Worm (Caenorhabditis elegans): ENCODE data around the gene pis-1.
"Not testable (repeated sequence)": the region's sequence is repeated elsewhere in the genome, so short reads cannot be mapped to it uniquely, and the experiment has no call there.

pis-1 gene

DNA sequence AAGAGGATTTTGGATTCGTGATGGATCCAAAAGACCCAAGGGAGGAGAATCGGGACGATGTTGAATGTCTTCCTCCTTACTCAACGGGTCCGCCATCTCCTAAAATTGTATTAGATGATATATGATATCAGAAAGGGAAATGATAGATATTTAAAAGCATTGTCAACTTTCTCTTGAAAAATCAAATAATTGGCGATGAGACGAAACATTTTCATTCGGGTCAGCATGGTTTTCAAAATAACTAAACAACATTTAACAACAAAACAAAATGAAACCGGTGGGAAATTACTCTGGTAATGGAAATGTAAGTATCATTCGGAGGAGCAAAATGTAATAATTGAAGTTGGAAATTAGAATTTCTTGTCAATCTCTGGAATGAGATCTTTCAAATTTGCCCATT lies at the start of gene pis-1:
Gene pis-1, minus strand, starts transcription at position 101 of the 400 bp plus-strand sequence.
- TF ChIP-seq T22C8.4 (GFP tag; IDR thresholded peaks at IDR 0.05) (no peak), tab-1 (GFP tag; IDR thresholded peaks at IDR 0.05) (no peak), med-1 (GFP tag; optimal IDR thresholded peaks at IDR 0.05; ENCODE audit: insufficient read depth) (no peak), cog-1 (tag; optimal IDR thresholded peaks at IDR 0.05) (no peak), klf-2 (GFP tag; conservative IDR thresholded peaks at IDR 0.05) (no peak), ztf-29 (GFP tag; IDR thresholded peaks at IDR 0.05) (no peak), ztf-23 (GFP tag; IDR thresholded peaks at IDR 0.05) (no peak), flt-1 (GFP tag; IDR thresholded peaks at IDR 0.05) (no peak), ref-1 (GFP tag; conservative IDR thresholded peaks at IDR 0.05) (no peak)

DNA sequence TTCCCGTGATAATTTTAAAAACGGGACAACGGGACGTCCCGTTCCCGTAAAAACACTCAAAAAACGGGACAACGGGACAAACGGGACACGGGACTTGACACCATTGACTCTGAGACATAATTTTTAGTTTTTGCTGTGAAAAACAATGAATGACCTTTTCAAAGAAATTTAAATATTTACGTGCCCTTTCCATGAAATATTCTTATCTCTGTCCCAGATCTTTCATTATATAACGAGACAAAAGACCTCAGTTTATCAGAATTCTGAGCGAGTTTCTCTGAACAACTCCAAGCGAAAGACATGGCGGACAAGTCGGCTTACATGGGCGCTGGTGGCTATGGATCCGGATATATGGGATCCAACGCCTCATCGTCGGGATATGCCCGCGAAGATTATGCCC lies 47.4 kb upstream of the pis-1 start, which contains the start of gene nspd-2:
Gene nspd-2, plus strand, starts transcription at position 301 of the 400 bp plus-strand sequence.
- no peak for TF ChIP-seq ztf-29 (GFP tag; IDR thresholded peaks at IDR 0.05)
- no peak for TF ChIP-seq ref-1 (GFP tag; conservative IDR thresholded peaks at IDR 0.05)
- no peak for TF ChIP-seq klf-2 (GFP tag; conservative IDR thresholded peaks at IDR 0.05)

DNA sequence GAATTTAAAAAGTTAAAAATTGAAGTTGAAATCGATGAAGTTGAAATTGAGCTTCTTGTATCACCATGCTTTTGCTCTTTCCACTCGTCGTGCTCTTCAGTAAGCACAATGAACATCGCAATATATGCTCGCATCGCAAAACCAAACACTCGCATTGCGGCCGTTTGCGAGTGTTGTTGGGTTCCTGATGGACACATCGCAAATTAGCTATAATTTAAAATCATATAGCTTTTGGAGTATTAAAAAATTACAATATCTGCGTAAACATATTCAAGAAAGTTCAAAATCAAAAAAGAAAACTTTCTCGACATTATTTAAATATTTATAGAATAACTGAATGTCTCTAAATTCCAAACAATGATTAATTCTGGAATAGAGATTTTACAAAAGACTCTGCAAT lies 45.7 kb upstream of the pis-1 start, which contains the start of gene K07F5.17:
Gene K07F5.17, plus strand, starts transcription at position 301 of the 400 bp plus-strand sequence.
- TF ChIP-seq T22C8.4 (GFP tag; IDR thresholded peaks at IDR 0.05) (no peak), ztf-29 (GFP tag; IDR thresholded peaks at IDR 0.05) (no peak), flt-1 (GFP tag; IDR thresholded peaks at IDR 0.05) (no peak), klf-2 (GFP tag; conservative IDR thresholded peaks at IDR 0.05) (no peak), med-1 (GFP tag; optimal IDR thresholded peaks at IDR 0.05; ENCODE audit: insufficient read depth) (no peak), ztf-23 (GFP tag; IDR thresholded peaks at IDR 0.05) (no peak)

DNA sequence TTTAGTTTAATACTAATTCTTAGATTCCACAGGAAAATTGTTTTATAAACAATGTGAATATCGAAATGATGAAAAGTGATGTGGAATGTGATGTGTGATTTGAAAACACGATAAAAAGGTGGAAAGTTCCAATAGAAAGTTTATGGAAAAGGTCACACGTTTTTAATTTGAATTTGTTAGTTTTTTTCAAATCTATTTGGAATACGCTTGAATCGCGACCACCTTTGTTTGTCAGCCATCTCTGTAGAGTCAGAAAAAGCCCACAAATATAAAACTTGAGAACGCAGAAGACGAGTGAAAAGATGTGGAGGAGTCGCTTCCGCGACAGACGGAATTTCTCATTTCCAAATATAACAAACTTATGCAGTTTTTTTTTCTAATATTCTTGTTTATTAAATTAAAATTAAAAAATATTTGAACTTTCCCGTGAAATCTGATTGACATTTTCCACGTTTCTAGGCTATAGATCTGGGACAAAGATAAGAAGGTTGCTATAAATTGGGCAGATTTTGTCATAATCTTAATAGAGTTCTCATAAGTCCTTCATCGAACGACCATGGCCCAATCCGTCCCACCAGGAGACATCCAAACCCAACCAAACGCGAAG lies 44.7 kb upstream of the pis-1 start, which contains the start of the genes kin-24 and msp-56:
Gene kin-24, minus strand, starts transcription at position 101 of the 607 bp plus-strand sequence.
Gene msp-56, plus strand, starts transcription at position 557 of the 607 bp plus-strand sequence.
- TF ChIP-seq klf-2 (GFP tag; conservative IDR thresholded peaks at IDR 0.05) = no peak
- TF ChIP-seq cog-1 (tag; optimal IDR thresholded peaks at IDR 0.05) = no peak
- no peak for TF ChIP-seq flt-1 (GFP tag; IDR thresholded peaks at IDR 0.05)

DNA sequence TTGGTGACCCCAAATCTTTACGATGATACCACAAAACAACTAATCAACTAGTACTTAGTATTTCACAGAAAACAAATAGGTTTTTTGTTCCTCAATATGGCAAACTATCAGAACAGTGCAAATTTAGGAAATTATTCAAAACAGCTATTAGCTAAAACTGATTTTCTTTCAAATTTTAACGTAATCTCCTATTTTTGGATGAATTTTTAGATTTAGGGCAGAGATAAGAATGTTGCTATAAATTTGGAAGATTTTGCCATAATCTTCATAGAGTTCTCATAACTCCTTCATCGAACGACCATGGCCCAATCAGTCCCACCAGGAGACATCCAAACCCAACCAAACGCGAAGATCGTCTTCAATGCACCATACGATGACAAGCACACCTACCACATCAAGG lies 41.0 kb upstream of the pis-1 start, which contains the start of gene msp-10:
Gene msp-10, plus strand, starts transcription at position 301 of the 400 bp plus-strand sequence.
- not testable (repeated sequence) for TF ChIP-seq ref-1 (GFP tag; conservative IDR thresholded peaks at IDR 0.05); flt-1 (GFP tag; IDR thresholded peaks at IDR 0.05); T22C8.4 (GFP tag; IDR thresholded peaks at IDR 0.05)

DNA sequence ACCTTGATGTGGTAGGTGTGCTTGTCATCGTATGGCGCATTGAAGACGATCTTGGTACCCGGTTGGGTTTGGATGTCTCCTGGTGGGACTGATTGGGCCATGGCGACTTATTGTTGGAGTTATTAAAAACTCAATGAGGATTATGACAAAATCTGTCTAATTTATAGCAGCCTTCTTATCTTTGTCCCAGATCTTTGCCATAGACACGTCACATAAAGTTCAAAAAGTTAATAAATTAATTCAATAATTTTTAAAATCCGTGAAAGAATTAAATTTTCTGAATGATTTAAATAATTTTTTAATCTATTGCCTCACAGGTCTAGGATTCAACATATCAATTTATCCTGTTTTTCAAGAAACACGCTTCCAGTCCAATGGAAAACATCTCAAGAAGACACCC lies 39.9 kb upstream of the pis-1 start, which contains the start of gene msp-81:
Gene msp-81, minus strand, starts transcription at position 101 of the 400 bp plus-strand sequence.
- TF ChIP-seq ref-1 (GFP tag; conservative IDR thresholded peaks at IDR 0.05) = no peak
- TF ChIP-seq klf-2 (GFP tag; conservative IDR thresholded peaks at IDR 0.05) = no peak
- no peak for TF ChIP-seq T22C8.4 (GFP tag; IDR thresholded peaks at IDR 0.05)
- TF ChIP-seq med-1 (GFP tag; optimal IDR thresholded peaks at IDR 0.05; ENCODE audit: insufficient read depth) = no peak
- no peak for TF ChIP-seq ztf-29 (GFP tag; IDR thresholded peaks at IDR 0.05)
- TF ChIP-seq tab-1 (GFP tag; IDR thresholded peaks at IDR 0.05) = no peak
- no peak for TF ChIP-seq flt-1 (GFP tag; IDR thresholded peaks at IDR 0.05)
- TF ChIP-seq ztf-23 (GFP tag; IDR thresholded peaks at IDR 0.05) = no peak
- no peak for TF ChIP-seq cog-1 (tag; optimal IDR thresholded peaks at IDR 0.05)

DNA sequence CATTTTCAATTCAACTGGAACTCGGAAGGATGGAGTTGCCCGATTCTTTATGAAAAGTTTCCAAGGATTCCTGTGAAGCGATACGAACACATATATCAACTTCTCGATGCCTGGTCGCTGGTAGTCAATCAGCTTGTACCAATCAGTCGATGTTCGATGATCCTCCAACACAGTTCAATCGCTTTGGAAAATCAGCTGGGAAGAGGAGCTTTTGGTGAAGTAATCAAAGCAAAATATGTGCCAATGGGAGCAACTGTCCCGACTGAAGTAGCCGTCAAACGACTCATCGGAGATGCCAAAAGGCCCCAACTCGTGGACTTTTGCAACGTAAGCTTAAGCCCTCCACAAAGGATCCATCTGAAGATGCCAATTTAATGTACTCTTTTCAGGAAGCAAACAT lies 36.9 kb upstream of the pis-1 start:
- TF ChIP-seq ref-1 (GFP tag; conservative IDR thresholded peaks at IDR 0.05) (no peak), tab-1 (GFP tag; IDR thresholded peaks at IDR 0.05) (no peak), klf-2 (GFP tag; conservative IDR thresholded peaks at IDR 0.05) (no peak), cog-1 (tag; optimal IDR thresholded peaks at IDR 0.05) (no peak), med-1 (GFP tag; optimal IDR thresholded peaks at IDR 0.05; ENCODE audit: insufficient read depth) (no peak), T22C8.4 (GFP tag; IDR thresholded peaks at IDR 0.05) (no peak), flt-1 (GFP tag; IDR thresholded peaks at IDR 0.05) (no peak), ztf-29 (GFP tag; IDR thresholded peaks at IDR 0.05) (no peak), ztf-23 (GFP tag; IDR thresholded peaks at IDR 0.05) (no peak)

DNA sequence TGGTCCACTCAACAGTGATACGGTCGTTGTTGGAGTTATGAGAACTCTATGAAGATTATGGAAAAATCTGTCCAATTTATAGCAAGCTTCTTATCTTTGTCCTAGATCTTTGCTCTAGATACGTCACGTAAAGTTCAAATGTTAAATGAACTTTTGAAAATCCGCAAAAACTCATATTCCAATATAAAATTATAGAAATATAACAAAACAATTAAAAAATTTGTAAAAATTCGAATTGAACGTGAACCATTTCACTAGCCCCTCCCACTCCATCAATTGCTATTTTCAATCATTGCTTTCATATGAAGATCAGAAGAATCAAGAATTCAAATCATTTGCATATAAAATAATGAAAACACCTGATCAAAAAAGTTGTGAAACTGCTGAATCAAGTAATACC lies 36.2 kb upstream of the pis-1 start, which contains the start of gene kin-21:
Gene kin-21, plus strand, starts transcription at position 301 of the 400 bp plus-strand sequence.
- TF ChIP-seq med-1 (GFP tag; optimal IDR thresholded peaks at IDR 0.05; ENCODE audit: insufficient read depth) (no peak), tab-1 (GFP tag; IDR thresholded peaks at IDR 0.05) (no peak), cog-1 (tag; optimal IDR thresholded peaks at IDR 0.05) (no peak), T22C8.4 (GFP tag; IDR thresholded peaks at IDR 0.05) (no peak), ztf-29 (GFP tag; IDR thresholded peaks at IDR 0.05) (no peak), klf-2 (GFP tag; conservative IDR thresholded peaks at IDR 0.05) (no peak), flt-1 (GFP tag; IDR thresholded peaks at IDR 0.05) (no peak), ref-1 (GFP tag; conservative IDR thresholded peaks at IDR 0.05) (no peak), ztf-23 (GFP tag; IDR thresholded peaks at IDR 0.05) (no peak)

DNA sequence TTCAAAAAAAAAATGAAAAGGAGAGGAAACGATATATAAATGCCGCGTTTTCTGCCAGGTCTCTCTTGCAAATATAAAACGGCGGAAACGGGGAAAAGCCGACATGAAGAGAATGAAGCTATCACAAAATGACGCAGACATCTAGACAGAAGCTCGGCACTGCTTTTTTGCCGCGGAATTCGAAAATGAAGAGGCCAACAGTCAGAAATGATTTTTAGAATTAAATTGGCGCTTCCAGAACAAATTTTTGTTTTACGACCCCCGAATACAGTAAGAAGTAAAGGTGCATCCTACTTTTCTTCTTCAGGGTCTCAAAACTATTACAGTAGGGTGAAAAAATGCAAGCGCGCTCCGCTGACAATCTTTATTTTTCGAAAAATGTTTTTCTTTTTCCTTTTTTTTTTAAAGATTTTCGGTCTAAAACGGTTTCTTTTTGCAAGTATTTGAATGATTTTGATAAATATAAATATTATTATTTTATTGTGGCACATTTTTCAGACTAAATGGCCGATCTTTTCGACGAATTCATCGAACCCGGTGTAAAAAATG lies 28.9 kb upstream of the pis-1 start, which contains the start of gene mtr-4:
Gene mtr-4, plus strand, starts transcription at position 499 of the 549 bp plus-strand sequence.
- TF ChIP-seq T22C8.4 (GFP tag; IDR thresholded peaks at IDR 0.05) (no peak), ztf-29 (GFP tag; IDR thresholded peaks at IDR 0.05) (peak; percentile 64; the same call in 1 of the 2 replicates), ref-1 (GFP tag; conservative IDR thresholded peaks at IDR 0.05) (no peak)

DNA sequence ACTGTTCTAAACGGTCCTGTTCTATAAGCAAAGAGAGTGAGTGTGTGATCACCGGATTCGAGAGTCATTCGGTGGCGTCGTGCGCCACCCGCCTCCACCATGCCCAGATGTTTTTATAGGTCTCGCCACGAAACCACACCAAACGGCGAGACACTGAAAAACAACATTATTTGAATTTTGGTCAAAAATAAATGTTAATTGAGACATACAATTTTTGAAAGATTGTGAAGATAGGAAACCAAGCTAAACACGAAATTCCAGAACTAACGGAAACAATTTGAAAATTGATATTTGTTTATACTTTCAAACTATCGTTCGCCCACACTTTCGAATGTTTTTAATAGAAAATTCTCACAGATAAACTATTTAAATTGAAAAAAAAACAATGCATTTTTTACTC lies 28.1 kb upstream of the pis-1 start, which contains the start of gene catp-6:
Gene catp-6, minus strand, starts transcription at position 101 of the 400 bp plus-strand sequence.
- TF ChIP-seq ref-1 (GFP tag; conservative IDR thresholded peaks at IDR 0.05) (no peak), klf-2 (GFP tag; conservative IDR thresholded peaks at IDR 0.05) (no peak), cog-1 (tag; optimal IDR thresholded peaks at IDR 0.05) (no peak), flt-1 (GFP tag; IDR thresholded peaks at IDR 0.05) (no peak), ztf-23 (GFP tag; IDR thresholded peaks at IDR 0.05) (no peak), med-1 (GFP tag; optimal IDR thresholded peaks at IDR 0.05; ENCODE audit: insufficient read depth) (no peak), tab-1 (GFP tag; IDR thresholded peaks at IDR 0.05) (no peak), ztf-29 (GFP tag; IDR thresholded peaks at IDR 0.05) (no peak), T22C8.4 (GFP tag; IDR thresholded peaks at IDR 0.05) (no peak)

Measured in whole organism, midembryonic.